Fruit fly (Drosophila melanogaster) whole organism, embryonic: Measurements from ENCODE around the gene Muc30E.
A peak's percentile ranks its signal among the peaks of the same experiment; 100 is the strongest.

Experiments used
- CG10321 ChIP-seq: fragments of 200-800 bp; sonication (Bioruptor generic); IDR thresholded peaks from 2 replicates; pipeline ENCODE4 v1.3.6; 2022; ENCODE audit warnings: missing biosample characterization, missing genetic modification characterization
- CG11093 ChIP-seq: fragments of 200-800 bp; sonication (Bioruptor generic); IDR thresholded peaks from 3 replicates; pipeline ENCODE4 v1.3.6; 2022; ENCODE audit warnings: missing biosample characterization, missing genetic modification characterization
- CG11456 ChIP-seq: fragments of 200-800 bp; sonication (Bioruptor generic); IDR thresholded peaks from 3 replicates; pipeline ENCODE4 v1.3.6; 2022; ENCODE audit warnings: missing biosample characterization, missing genetic modification characterization
- CG11696 ChIP-seq: fragments of 200-800 bp; sonication (Bioruptor generic); IDR thresholded peaks from 2 replicates; pipeline ENCODE4 v1.3.6; 2022; ENCODE audit warnings: missing biosample characterization, missing genetic modification characterization
- CG13287 ChIP-seq: fragments of 200-800 bp; sonication (Bioruptor generic); IDR thresholded peaks from 2 replicates; pipeline ENCODE4 v1.3.6; 2022; ENCODE audit warnings: missing biosample characterization, missing genetic modification characterization; ENCODE audit not compliant: partially characterized antibody
- CG13624 ChIP-seq: fragments of 200-800 bp; sonication (Bioruptor generic); optimal IDR thresholded peaks from 2 replicates; lab custom pipeline; 2016; ENCODE audit warnings: missing biosample characterization, missing genetic modification characterization
- CG14014 ChIP-seq: fragments of 200-800 bp; sonication (Bioruptor generic); IDR thresholded peaks from 2 replicates; pipeline ENCODE4 v1.3.6; 2022; ENCODE audit warnings: missing biosample characterization, missing genetic modification characterization
- CG15011 ChIP-seq: fragments of 200-800 bp; sonication (Bioruptor generic); optimal IDR thresholded peaks from 3 replicates; lab custom pipeline; 2018; ENCODE audit warnings: missing biosample characterization, mild to moderate bottlenecking, missing genetic modification characterization
- CG15696 ChIP-seq: fragments of 200-800 bp; sonication (Bioruptor generic); optimal IDR thresholded peaks from 2 replicates; lab custom pipeline; 2019; ENCODE audit warnings: missing biosample characterization, mild to moderate bottlenecking, missing genetic modification characterization, moderate library complexity
- CG16863 ChIP-seq: fragments of 200-800 bp; sonication (Bioruptor generic); optimal IDR thresholded peaks from 3 replicates; lab custom pipeline; 2016; ENCODE audit warnings: missing biosample characterization, missing genetic modification characterization
- CG17385 ChIP-seq: fragments of 200-800 bp; sonication (Bioruptor generic); optimal IDR thresholded peaks from 3 replicates; lab custom pipeline; 2018; ENCODE audit warnings: missing biosample characterization, mild to moderate bottlenecking, missing genetic modification characterization
- CG17568 ChIP-seq: fragments of 200-800 bp; sonication (Bioruptor generic); optimal IDR thresholded peaks from 2 replicates; lab custom pipeline; 2018; ENCODE audit warnings: missing biosample characterization, mild to moderate bottlenecking, missing genetic modification characterization, moderate library complexity
- CG18619 ChIP-seq: fragments of 200-800 bp; sonication (Bioruptor generic); optimal IDR thresholded peaks from 3 replicates; lab custom pipeline; 2017; ENCODE audit warnings: missing biosample characterization, mild to moderate bottlenecking, missing genetic modification characterization
- CG2678 ChIP-seq: fragments of 200-800 bp; sonication (Bioruptor generic); optimal IDR thresholded peaks from 3 replicates; lab custom pipeline; 2019; ENCODE audit warnings: missing biosample characterization, mild to moderate bottlenecking, missing genetic modification characterization, moderate library complexity
- CG32532 ChIP-seq: fragments of 200-800 bp; sonication (Bioruptor generic); IDR thresholded peaks from 2 replicates; pipeline ENCODE4 v1.3.6; 2022; ENCODE audit warnings: missing biosample characterization, missing genetic modification characterization
- CG4730 ChIP-seq: fragments of 200-800 bp; sonication (Bioruptor generic); IDR thresholded peaks from 2 replicates; pipeline ENCODE4 v1.3.6; 2022; ENCODE audit warnings: missing biosample characterization, missing genetic modification characterization
- CG4820 ChIP-seq: fragments of 200-800 bp; sonication (Bioruptor generic); optimal IDR thresholded peaks from 3 replicates; lab custom pipeline; 2016; ENCODE audit warnings: missing biosample characterization, missing genetic modification characterization
- CG6175 ChIP-seq: fragments of 200-800 bp; sonication (Bioruptor generic); IDR thresholded peaks from 3 replicates; pipeline ENCODE4 v1.3.6; 2022; ENCODE audit warnings: missing biosample characterization, missing genetic modification characterization
- CG6765 ChIP-seq: fragments of 200-800 bp; sonication (Bioruptor generic); optimal IDR thresholded peaks from 3 replicates; lab custom pipeline; 2017; ENCODE audit warnings: missing biosample characterization, mild to moderate bottlenecking, missing genetic modification characterization
- CG6854 ChIP-seq: fragments of 200-800 bp; sonication (Bioruptor generic); optimal IDR thresholded peaks from 3 replicates; lab custom pipeline; 2017; ENCODE audit warnings: missing biosample characterization, mild to moderate bottlenecking, missing genetic modification characterization
- CG8281 ChIP-seq: fragments of 200-800 bp; sonication (Bioruptor generic); optimal IDR thresholded peaks from 2 replicates; lab custom pipeline; 2018; ENCODE audit warnings: missing biosample characterization, mild to moderate bottlenecking, missing genetic modification characterization, moderate library complexity
- CG8478 ChIP-seq: fragments of >200 bp; optimal IDR thresholded peaks from 2 replicates; lab custom pipeline; 2018
- Dad ChIP-seq: fragments of 200-800 bp; sonication (Bioruptor generic); optimal IDR thresholded peaks from 3 replicates; lab custom pipeline; 2016; ENCODE audit warnings: missing biosample characterization, missing genetic modification characterization
- Dip2 ChIP-seq: fragments of 200-800 bp; sonication (Bioruptor generic); IDR thresholded peaks from 2 replicates; pipeline ENCODE4 v1.3.6; 2022; ENCODE audit warnings: missing biosample characterization, missing genetic modification characterization
- Gug ChIP-seq: fragments of 200-800 bp; sonication (Bioruptor generic); IDR thresholded peaks from 4 replicates; pipeline ENCODE4 v1.3.6; 2022; ENCODE audit warnings: missing biosample characterization, missing genetic modification characterization
- Hand ChIP-seq: fragments of 200-800 bp; sonication (Bioruptor generic); optimal IDR thresholded peaks from 2 replicates; lab custom pipeline; 2017; ENCODE audit warnings: mild to moderate bottlenecking, missing biosample characterization, missing genetic modification reagents, missing genetic modification characterization
- Lhr ChIP-seq: fragments of 200-800 bp; sonication (Bioruptor generic); optimal IDR thresholded peaks from 3 replicates; lab custom pipeline; 2017; ENCODE audit warnings: mild to moderate bottlenecking, missing biosample characterization, missing genetic modification reagents, missing genetic modification characterization
- Nf-YC ChIP-seq: fragments of 200-800 bp; optimal IDR thresholded peaks from 3 replicates; lab custom pipeline; 2019; ENCODE audit warnings: missing biosample characterization, mild to moderate bottlenecking, missing genetic modification characterization, moderate library complexity
- Optix ChIP-seq: fragments of 200-800 bp; sonication (Bioruptor generic); IDR thresholded peaks from 3 replicates; pipeline ENCODE4 v1.3.6; 2022; ENCODE audit warnings: missing biosample characterization, missing genetic modification characterization
- Sin3A ChIP-seq: fragments of >200 bp; optimal IDR thresholded peaks from 2 replicates; lab custom pipeline; 2018
- Tbp ChIP-seq: fragments of >200 bp; optimal IDR thresholded peaks from 2 replicates; lab custom pipeline; 2018; ENCODE audit warnings: missing biosample characterization, missing genetic modification characterization
- ac ChIP-seq: fragments of 200-800 bp; sonication (Bioruptor generic); optimal IDR thresholded peaks from 3 replicates; lab custom pipeline; 2017; ENCODE audit warnings: missing biosample characterization, mild to moderate bottlenecking, missing genetic modification characterization
- ap ChIP-seq: fragments of 200-800 bp; sonication (Bioruptor generic); IDR thresholded peaks from 2 replicates; pipeline ENCODE4 v1.3.6; 2022; ENCODE audit warnings: missing biosample characterization, missing genetic modification characterization
- chinmo ChIP-seq: fragments of 200-800 bp; sonication (Bioruptor generic); IDR thresholded peaks from 4 replicates; pipeline ENCODE4 v1.3.6; 2022; ENCODE audit warnings: missing biosample characterization, missing genetic modification characterization; ENCODE audit not compliant: partially characterized antibody
- chm ChIP-seq: fragments of 200-800 bp; sonication (Bioruptor generic); IDR thresholded peaks from 2 replicates; pipeline ENCODE4 v1.3.6; 2022; ENCODE audit warnings: missing biosample characterization, missing genetic modification characterization
- crc ChIP-seq: fragments of 200-800 bp; sonication (Bioruptor generic); optimal IDR thresholded peaks from 2 replicates; lab custom pipeline; 2016; ENCODE audit warnings: missing biosample characterization, missing genetic modification characterization
- crp ChIP-seq, 2 experiments: fragments of 200-800 bp; sonication (Bioruptor generic); optimal IDR thresholded peaks; 2 replicates in 1 of 2; 3 replicates in 1 of 2; lab custom pipeline; 2017; ENCODE audit warnings: missing biosample characterization in 2 of 2, missing genetic modification characterization in 2 of 2, mild to moderate bottlenecking in 1 of 2, moderate library complexity in 1 of 2
- da ChIP-seq: fragments of 200-800 bp; sonication (Bioruptor generic); optimal IDR thresholded peaks from 2 replicates; lab custom pipeline; 2016; ENCODE audit warnings: missing biosample characterization, missing genetic modification characterization
- dimm ChIP-seq: fragments of 200-800 bp; sonication (Bioruptor generic); IDR thresholded peaks from 2 replicates; pipeline ENCODE4 v1.3.6; 2022; ENCODE audit warnings: missing biosample characterization, missing genetic modification characterization
- fu2 ChIP-seq: fragments of 200-800 bp; sonication (Bioruptor generic); optimal IDR thresholded peaks from 2 replicates; lab custom pipeline; 2016; ENCODE audit warnings: missing biosample characterization, missing genetic modification characterization
- gce ChIP-seq: fragments of 200-800 bp; sonication (Bioruptor generic); IDR thresholded peaks from 3 replicates; pipeline ENCODE4 v1.3.6; 2022; ENCODE audit warnings: missing biosample characterization, missing genetic modification characterization
- gsb-n ChIP-seq: fragments of 200-800 bp; sonication (Bioruptor generic); optimal IDR thresholded peaks from 3 replicates; lab custom pipeline; 2018; ENCODE audit warnings: missing biosample characterization, mild to moderate bottlenecking, missing genetic modification characterization
- knrl ChIP-seq: fragments of 200-800 bp; sonication (Bioruptor generic); IDR thresholded peaks from 3 replicates; pipeline ENCODE4 v1.3.6; 2022; ENCODE audit warnings: missing biosample characterization, missing genetic modification characterization; ENCODE audit not compliant: partially characterized antibody
- odd ChIP-seq: fragments of 200-800 bp; sonication (Bioruptor generic); optimal IDR thresholded peaks from 2 replicates; lab custom pipeline; 2017; ENCODE audit warnings: missing biosample characterization, mild to moderate bottlenecking, missing genetic modification characterization
- pzg ChIP-seq: fragments of 200-800 bp; sonication (Bioruptor generic); optimal IDR thresholded peaks from 3 replicates; lab custom pipeline; 2018; ENCODE audit warnings: missing biosample characterization, mild to moderate bottlenecking, missing genetic modification characterization, moderate library complexity
- rib ChIP-seq: fragments of 200-800 bp; sonication (Bioruptor generic); IDR thresholded peaks from 2 replicates; pipeline ENCODE4 v1.3.6; 2022; ENCODE audit warnings: missing biosample characterization, missing genetic modification characterization
- sd ChIP-seq: fragments of 200-800 bp; sonication (Bioruptor generic); optimal IDR thresholded peaks from 3 replicates; lab custom pipeline; 2018; ENCODE audit warnings: missing biosample characterization, mild to moderate bottlenecking, missing genetic modification characterization, moderate library complexity
- trh ChIP-seq: fragments of 200-800 bp; sonication (Bioruptor generic); optimal IDR thresholded peaks from 2 replicates; lab custom pipeline; 2016; ENCODE audit warnings: missing biosample characterization, missing genetic modification characterization
- vvl ChIP-seq: fragments of 200-800 bp; sonication (Bioruptor generic); IDR thresholded peaks from 2 replicates; pipeline ENCODE4 v1.3.6; 2022; ENCODE audit warnings: missing biosample characterization, missing genetic modification characterization
- wek ChIP-seq: fragments of 200-800 bp; sonication (Bioruptor generic); optimal IDR thresholded peaks from 3 replicates; lab custom pipeline; 2018; ENCODE audit warnings: missing biosample characterization, mild to moderate bottlenecking, missing genetic modification characterization, moderate library complexity
- z ChIP-seq: fragments of 200-800 bp; sonication (Bioruptor generic); IDR thresholded peaks from 3 replicates; pipeline ENCODE4 v1.3.6; 2022; ENCODE audit warnings: missing biosample characterization, missing genetic modification characterization
- zen ChIP-seq: fragments of 200-800 bp; sonication (Bioruptor generic); optimal IDR thresholded peaks from 3 replicates; lab custom pipeline; 2018; ENCODE audit warnings: missing biosample characterization, mild to moderate bottlenecking, missing genetic modification characterization, moderate library complexity
- zfh1 ChIP-seq: fragments of 200-800 bp; sonication (Bioruptor generic); IDR thresholded peaks from 3 replicates; pipeline ENCODE4 v1.3.6; 2022; ENCODE audit warnings: missing biosample characterization, missing genetic modification characterization

Gene Muc30E

dm6 chr2L:9893183-9893582, 9.7 kb downstream of the Muc30E start, which contains the start of gene mtDNA-helicase (continued):
- TF ChIP-seq crp (GFP tag; optimal IDR thresholded peaks at IDR 0.05; lab: Kevin White, UChicago) = peak in 1 of 2 experiments; percentile 34
- TF ChIP-seq wek = no peak
- TF ChIP-seq CG18619 (GFP tag; lab: Kevin White, UChicago) = no peak
- no peak for TF ChIP-seq Lhr (GFP tag; lab: Kevin White, UChicago)
- TF ChIP-seq CG2678 (tag; lab: Kevin White, UChicago) = no peak
- no peak for TF ChIP-seq odd (GFP tag; lab: Kevin White, UChicago)
- TF ChIP-seq Nf-YC = no peak
- TF ChIP-seq Hand (GFP tag; lab: Kevin White, UChicago) = no peak
- no peak for TF ChIP-seq Optix (GFP tag; lab: Robert Waterston, UW)
- no peak for TF ChIP-seq gce
- no peak for TF ChIP-seq CG8281 (tag; lab: Kevin White, UChicago)
- no peak for TF ChIP-seq CG32532 (GFP tag; lab: Robert Waterston, UW)
- no peak for TF ChIP-seq CG11456
- TF ChIP-seq CG13624 = no peak
- TF ChIP-seq Sin3A = peak; percentile 12
- TF ChIP-seq CG15011 (GFP tag; lab: Kevin White, UChicago) = no peak
- no peak for TF ChIP-seq ap (GFP tag; lab: Robert Waterston, UW)
- no peak for TF ChIP-seq CG10321 (GFP tag; lab: Robert Waterston, UW)
- TF ChIP-seq chinmo (GFP tag; lab: Robert Waterston, UW) = no peak
- TF ChIP-seq ac (GFP tag; lab: Kevin White, UChicago) = no peak
- peak; percentile 36 for TF ChIP-seq pzg (GFP tag; lab: Kevin White, UChicago)
- no peak for TF ChIP-seq z (GFP tag; lab: Robert Waterston, UW)
- no peak for TF ChIP-seq CG6854 (GFP tag; lab: Kevin White, UChicago)
- TF ChIP-seq dimm (GFP tag; lab: Robert Waterston, UW) = no peak
- no peak for TF ChIP-seq gsb-n
- TF ChIP-seq CG6175 = no peak
- no peak for TF ChIP-seq CG6765
- no peak for TF ChIP-seq Dad (GFP tag; lab: Kevin White, UChicago)
- TF ChIP-seq CG13287 (GFP tag; lab: Robert Waterston, UW) = peak; percentile 65
- no peak for TF ChIP-seq zfh1 (GFP tag; lab: Robert Waterston, UW)
- no peak for TF ChIP-seq crc (GFP tag; lab: Kevin White, UChicago)
- no peak for TF ChIP-seq CG4820 (GFP tag; lab: Kevin White, UChicago)
- no peak for TF ChIP-seq fu2 (GFP tag; lab: Kevin White, UChicago)
- no peak for TF ChIP-seq CG15696 (tag; lab: Kevin White, UChicago)
- no peak for TF ChIP-seq trh
- no peak for TF ChIP-seq zen (tag; lab: Kevin White, UChicago)
- no peak for TF ChIP-seq da (GFP tag; lab: Kevin White, UChicago)
- no peak for TF ChIP-seq CG17385
- no peak for TF ChIP-seq CG14014
- TF ChIP-seq sd (tag; lab: Kevin White, UChicago) = peak; percentile 79
- TF ChIP-seq CG16863 (GFP tag; lab: Kevin White, UChicago) = no peak
- no peak for TF ChIP-seq CG4730 (GFP tag; lab: Robert Waterston, UW)
- no peak for TF ChIP-seq CG17568 (GFP tag; lab: Kevin White, UChicago)
- no peak for TF ChIP-seq CG11696 (GFP tag; lab: Robert Waterston, UW)
- TF ChIP-seq chm (GFP tag; lab: Robert Waterston, UW) = no peak
- TF ChIP-seq knrl (GFP tag; lab: Robert Waterston, UW) = peak; percentile 41; the same call in 2 of the 3 replicates
- no peak for TF ChIP-seq CG11093 (GFP tag; lab: Robert Waterston, UW)
- TF ChIP-seq rib (GFP tag; lab: Robert Waterston, UW) = no peak
- no peak for TF ChIP-seq Gug (GFP tag; lab: Robert Waterston, UW)
- TF ChIP-seq Tbp (GFP tag; lab: Kevin White, UChicago) = no peak
- no peak for TF ChIP-seq vvl (GFP tag; lab: Robert Waterston, UW)
- TF ChIP-seq Dip2 (GFP tag; lab: Robert Waterston, UW) = no peak
- no peak for TF ChIP-seq CG8478 (lab: Kevin White, UChicago)
